Worm (Caenorhabditis elegans): ENCODE results near the gene mpst-2.
A peak's percentile ranks its signal among the peaks of the same experiment; 100 is the strongest.

DNA sequence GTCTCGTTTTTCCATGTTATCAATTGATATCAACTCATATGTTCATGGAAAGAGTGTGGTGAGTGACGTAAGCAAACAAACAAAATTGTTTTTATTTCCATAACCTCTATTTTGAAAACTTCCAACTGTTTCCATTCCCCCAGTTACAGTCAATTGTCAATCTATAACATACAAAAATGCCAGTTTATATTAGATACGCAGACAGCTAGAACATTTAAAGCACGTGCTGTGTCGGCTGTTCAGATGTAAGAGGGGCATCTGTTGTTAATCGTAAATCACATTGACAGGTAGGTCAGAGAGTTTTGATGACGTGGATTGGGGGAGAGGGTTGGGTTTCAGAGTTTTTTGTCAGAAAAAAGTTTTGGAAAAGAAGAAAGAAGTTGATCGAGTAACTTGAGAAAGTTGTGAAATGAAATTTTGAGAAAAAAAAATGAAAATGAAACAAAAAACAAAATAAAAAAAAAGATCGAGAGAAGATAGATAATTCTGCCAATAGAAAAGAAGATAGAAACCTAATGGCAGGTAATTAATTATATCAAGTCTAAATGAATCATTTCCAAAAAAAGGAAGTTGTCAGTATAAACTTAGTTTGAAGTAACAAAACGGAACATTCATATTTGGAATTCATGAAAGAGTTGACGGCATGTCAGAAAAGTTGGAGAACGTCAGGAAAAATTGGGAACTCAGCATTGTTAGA, 44.6 kb downstream of the mpst-2 start:
- TF ChIP-seq unc-39 (tag; optimal IDR thresholded peaks at IDR 0.05) = no peak
- TF ChIP-seq unc-62 (GFP tag; optimal IDR thresholded peaks at IDR 0.05) = peak; percentile 2
- no peak for TF ChIP-seq fkh-10 (GFP tag; optimal IDR thresholded peaks at IDR 0.05)
- no peak for TF ChIP-seq ztf-11 (tag; optimal IDR thresholded peaks at IDR 0.05)
- TF ChIP-seq mdl-1 (tag; optimal IDR thresholded peaks at IDR 0.05) = peak; percentile 73
- TF ChIP-seq nhr-25 (tag; optimal IDR thresholded peaks at IDR 0.05) = peak; percentile 64
- no peak for TF ChIP-seq nhr-237 (tag; optimal IDR thresholded peaks at IDR 0.05)
- TF ChIP-seq egl-5 (tag; optimal IDR thresholded peaks at IDR 0.05) = no peak
